Worm (Caenorhabditis elegans) whole organism, L4 larva: Measurements from ENCODE around the gene usp-46.

ENCODE experiments used
- D1046.2 ChIP-seq: fragments of 200-800 bp; sonication (Bioruptor generic); IDR thresholded peaks from 2 replicates; pipeline ENCODE4 v1.3.6; 2022; ENCODE audit warnings: missing genetic modification characterization, missing compliant biosample characterization
- F10B5.3 ChIP-seq: sonication (generic microtip); optimal IDR thresholded peaks from 2 replicates; lab custom pipeline; 2016; ENCODE audit warnings: mild to moderate bottlenecking, missing genetic modification characterization, missing compliant biosample characterization
- F49E8.2 ChIP-seq: sonication (generic microtip); optimal IDR thresholded peaks from 2 replicates; lab custom pipeline; 2016; ENCODE audit warnings: missing compliant biosample characterization, mild to moderate bottlenecking, missing genetic modification characterization, borderline replicate concordance
- Y105C5A.15 ChIP-seq: fragments of 200-800 bp; sonication (Bioruptor generic); IDR thresholded peaks from 2 replicates; pipeline ENCODE4 v1.3.6; 2022; ENCODE audit warnings: missing genetic modification characterization, missing compliant biosample characterization
- aha-1 ChIP-seq: fragments of 150-350 bp; peaks from one replicate; lab custom pipeline; 2014; ENCODE audit warnings: missing biosample characterization, missing genetic modification characterization
- ceh-20 ChIP-seq: fragments of 200-800 bp; sonication (Bioruptor generic); IDR thresholded peaks from 2 replicates; pipeline ENCODE4 v1.3.6; 2022; ENCODE audit warnings: missing genetic modification reagents, missing genetic modification characterization, missing compliant biosample characterization
- ceh-28 ChIP-seq: fragments of 150-350 bp; optimal IDR thresholded peaks from 2 replicates; lab custom pipeline; 2014; ENCODE audit warnings: missing biosample characterization, missing genetic modification reagents, missing genetic modification characterization
- ceh-44 ChIP-seq: fragments of 200-800 bp; sonication (Bioruptor generic); IDR thresholded peaks from 2 replicates; pipeline ENCODE4 v1.3.6; 2022; ENCODE audit warnings: missing genetic modification reagents, missing genetic modification characterization, missing compliant biosample characterization
- ceh-62 ChIP-seq: sonication (generic microtip); optimal IDR thresholded peaks from 2 replicates; lab custom pipeline; 2017; ENCODE audit warnings: missing biosample characterization, missing genetic modification characterization
- ctbp-1 ChIP-seq: fragments of 200-800 bp; sonication (Bioruptor generic); IDR thresholded peaks from 2 replicates; pipeline ENCODE4 v1.3.6; 2022; ENCODE audit warnings: missing genetic modification reagents, missing genetic modification characterization, missing compliant biosample characterization
- daf-16 ChIP-seq, 3 experiments: sonication (generic microtip); optimal IDR thresholded peaks; 2 replicates each; lab custom pipeline; 2016 to 2017; ENCODE audit warnings: missing genetic modification characterization in 3 of 3, missing genetic modification reagents in 3 of 3, mild to moderate bottlenecking in 2 of 3, missing compliant biosample characterization in 2 of 3, missing biosample characterization in 1 of 3, moderate library complexity in 1 of 3
- duxl-1 ChIP-seq: sonication (generic microtip); optimal IDR thresholded peaks from 2 replicates; lab custom pipeline; 2016; ENCODE audit warnings: mild to moderate bottlenecking, missing genetic modification characterization, moderate library complexity, missing compliant biosample characterization; ENCODE audit not compliant: poor library complexity
- dve-1 ChIP-seq: sonication (generic microtip); optimal IDR thresholded peaks from 2 replicates; lab custom pipeline; 2017; ENCODE audit warnings: antibody characterized with exemption, mild to moderate bottlenecking, missing genetic modification characterization, missing compliant biosample characterization; ENCODE audit not compliant: insufficient read depth
- egl-43 ChIP-seq: fragments of 200-800 bp; sonication (Bioruptor generic); IDR thresholded peaks from 2 replicates; pipeline ENCODE4 v1.3.6; 2022; ENCODE audit warnings: missing genetic modification reagents, missing genetic modification characterization, missing compliant biosample characterization
- hmg-1.1 ChIP-seq: fragments of 200-800 bp; sonication (Bioruptor generic); IDR thresholded peaks from 2 replicates; pipeline ENCODE4 v1.3.6; 2022; ENCODE audit warnings: missing genetic modification reagents, missing genetic modification characterization, missing compliant biosample characterization
- jun-1 ChIP-seq: fragments of 150-350 bp; optimal IDR thresholded peaks from 2 replicates; lab custom pipeline; 2014; ENCODE audit warnings: missing biosample characterization, missing genetic modification reagents, missing genetic modification characterization
- lin-1 ChIP-seq: fragments of 200-800 bp; sonication (Bioruptor generic); IDR thresholded peaks from 2 replicates; pipeline ENCODE4 v1.3.6; 2022; ENCODE audit warnings: missing genetic modification reagents, missing genetic modification characterization, missing compliant biosample characterization
- lin-15B ChIP-seq: fragments of 150-350 bp; sonication (generic microtip); optimal IDR thresholded peaks from 3 replicates; lab custom pipeline; 2014; ENCODE audit warnings: missing biosample characterization, missing genetic modification characterization
- lin-38 ChIP-seq: fragments of 200-800 bp; sonication (Bioruptor generic); IDR thresholded peaks from 2 replicates; pipeline ENCODE4 v1.3.6; 2022; ENCODE audit warnings: missing genetic modification reagents, missing genetic modification characterization, missing compliant biosample characterization
- lir-3 ChIP-seq: sonication (generic microtip); optimal IDR thresholded peaks from 2 replicates; lab custom pipeline; 2016; ENCODE audit warnings: mild to moderate bottlenecking, missing genetic modification characterization, missing compliant biosample characterization
- madf-9 ChIP-seq: fragments of 200-800 bp; sonication (Bioruptor generic); conservative IDR thresholded peaks from 2 replicates; pipeline ENCODE4 v1.3.6; 2022; ENCODE audit warnings: missing genetic modification reagents, missing genetic modification characterization, missing compliant biosample characterization
- mdt-29 ChIP-seq: fragments of 200-800 bp; sonication (Bioruptor generic); IDR thresholded peaks from 2 replicates; pipeline ENCODE4 v1.3.6; 2022; ENCODE audit warnings: missing genetic modification reagents, missing genetic modification characterization, missing compliant biosample characterization
- mes-2 ChIP-seq: sonication (generic microtip); optimal IDR thresholded peaks from 2 replicates; lab custom pipeline; 2016; ENCODE audit warnings: missing genotype, mild to moderate bottlenecking, missing genetic modification characterization, missing compliant biosample characterization; ENCODE audit not compliant: poor library complexity, severe bottlenecking
- nhr-10 ChIP-seq: fragments of 150-350 bp; optimal IDR thresholded peaks from 2 replicates; lab custom pipeline; 2014; ENCODE audit warnings: missing biosample characterization, missing genetic modification characterization
- nhr-102 ChIP-seq: sonication (generic microtip); optimal IDR thresholded peaks from 2 replicates; lab custom pipeline; 2016; ENCODE audit warnings: mild to moderate bottlenecking, missing genetic modification characterization, moderate library complexity, missing compliant biosample characterization
- nhr-11 ChIP-seq: fragments of 150-350 bp; optimal IDR thresholded peaks from 2 replicates; lab custom pipeline; 2014; ENCODE audit warnings: missing biosample characterization, missing genetic modification characterization
- nhr-48 ChIP-seq: sonication (generic microtip); optimal IDR thresholded peaks from 2 replicates; lab custom pipeline; 2016; ENCODE audit warnings: mild to moderate bottlenecking, missing genetic modification characterization, missing compliant biosample characterization
- nhr-77 ChIP-seq: fragments of 150-350 bp; optimal IDR thresholded peaks from 2 replicates; lab custom pipeline; 2014; ENCODE audit warnings: missing biosample characterization, missing genetic modification characterization
- php-3 ChIP-seq: fragments of 200-800 bp; sonication (Bioruptor generic); IDR thresholded peaks from 2 replicates; pipeline ENCODE4 v1.3.6; 2022; ENCODE audit warnings: missing genetic modification reagents, missing genetic modification characterization, missing compliant biosample characterization
- pqm-1 ChIP-seq: sonication (generic microtip); optimal IDR thresholded peaks from 2 replicates; lab custom pipeline; 2017; ENCODE audit warnings: missing biosample characterization, missing genetic modification characterization
- rbr-2 ChIP-seq: sonication (generic microtip); optimal IDR thresholded peaks from 2 replicates; lab custom pipeline; 2016; ENCODE audit warnings: missing genotype, missing genetic modification characterization, missing compliant biosample characterization
- set-16 ChIP-seq: fragments of 200-800 bp; sonication (Bioruptor generic); IDR thresholded peaks from 2 replicates; pipeline ENCODE4 v1.3.6; 2022; ENCODE audit warnings: missing genetic modification reagents, missing genetic modification characterization, missing compliant biosample characterization
- skn-1 ChIP-seq: fragments of 150-350 bp; optimal IDR thresholded peaks from 2 replicates; lab custom pipeline; 2014; ENCODE audit warnings: missing biosample characterization, missing genetic modification characterization
- snpc-4 ChIP-seq: fragments of 150-350 bp; optimal IDR thresholded peaks from 2 replicates; lab custom pipeline; 2014; ENCODE audit warnings: missing biosample characterization, missing genetic modification characterization
- spr-1 ChIP-seq: sonication (generic microtip); optimal IDR thresholded peaks from 2 replicates; lab custom pipeline; 2016; ENCODE audit warnings: mild to moderate bottlenecking, missing genetic modification characterization, missing compliant biosample characterization
- tag-97 ChIP-seq: fragments of 200-800 bp; sonication (Bioruptor generic); IDR thresholded peaks from 2 replicates; pipeline ENCODE4 v1.3.6; 2022; ENCODE audit warnings: missing genetic modification characterization, missing compliant biosample characterization
- unc-130 ChIP-seq: sonication (generic microtip); optimal IDR thresholded peaks from 2 replicates; lab custom pipeline; 2016; ENCODE audit warnings: missing genetic modification reagents, missing genetic modification characterization, missing compliant biosample characterization
- unc-62 ChIP-seq, 3 experiments: fragments of 150-350 bp in 1 of 3; sonication (generic microtip); optimal IDR thresholded peaks in 2 of 3; peaks in 1 of 3; 1 replicate in 1 of 3; 2 replicates in 2 of 3; lab custom pipeline; 2014 to 2017; ENCODE audit warnings: missing biosample characterization in 3 of 3, missing genetic modification characterization in 3 of 3, missing genetic modification reagents in 3 of 3, missing genotype in 1 of 3

usp-46 gene

DNA sequence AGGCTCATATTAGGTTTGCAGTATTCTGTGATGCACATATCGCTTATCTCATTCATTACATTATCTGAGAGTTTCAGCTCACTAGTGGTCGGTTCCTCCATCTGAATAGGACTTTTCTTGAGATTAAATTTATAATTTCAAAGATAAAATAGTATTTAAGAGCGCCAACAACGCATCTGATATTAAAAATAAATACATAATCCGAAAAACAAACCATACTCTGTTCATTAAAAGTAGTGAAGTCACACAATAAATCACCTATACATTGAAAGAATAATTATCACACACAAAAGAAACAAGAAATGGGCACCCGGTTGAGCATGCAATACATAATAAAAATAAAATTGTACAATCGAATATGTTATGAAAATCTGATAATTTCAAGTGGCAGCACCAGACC, 19.0 kb upstream of the usp-46 start, which contains the start of gene vps-53:
TSS of gene vps-53 (minus strand) at position 101 of the 400 bp plus-strand sequence.
- TF ChIP-seq daf-16 (GFP tag; optimal IDR thresholded peaks at IDR 0.05; lab: Kevin White, UChicago) (no peak), daf-16 (tag; optimal IDR thresholded peaks at IDR 0.05; lab: Kevin White, UChicago) (no peak), spr-1 (no peak), F49E8.2 (tag; lab: Kevin White, UChicago) (no peak), egl-43 (GFP tag; lab: Robert Waterston, UW) (no peak)
- TF ChIP-seq, all 104 proteins: peak for 0

DNA sequence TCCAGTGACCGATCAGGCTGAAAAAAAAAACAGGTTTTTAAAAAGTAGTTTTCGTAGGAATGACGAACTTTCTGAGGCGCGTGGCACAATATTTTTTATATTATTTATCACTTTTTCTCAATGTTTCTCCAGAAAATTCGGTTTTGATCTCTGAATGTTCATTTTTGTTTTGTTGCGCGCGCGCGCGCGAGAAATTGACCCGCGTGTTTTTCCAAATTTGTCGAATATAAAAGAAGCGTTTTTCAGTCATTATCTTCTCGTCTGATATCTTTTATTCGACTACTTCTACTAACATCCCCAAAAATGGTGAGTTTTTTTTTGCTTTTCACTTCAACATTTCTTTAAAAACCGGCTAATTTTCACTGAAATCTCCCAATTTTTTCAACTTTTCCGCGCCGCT, 17.6 kb upstream of the usp-46 start, which contains the start of gene rmd-1:
TSS of gene rmd-1 (plus strand) at position 247 of the 400 bp plus-strand sequence.
- TF ChIP-seq snpc-4 (tag; lab: Kevin White, UChicago) (no peak), dve-1 (tag; lab: Kevin White, UChicago) (no peak), lin-38 (GFP tag; lab: Robert Waterston, UW) (peak; percentile 51)

DNA sequence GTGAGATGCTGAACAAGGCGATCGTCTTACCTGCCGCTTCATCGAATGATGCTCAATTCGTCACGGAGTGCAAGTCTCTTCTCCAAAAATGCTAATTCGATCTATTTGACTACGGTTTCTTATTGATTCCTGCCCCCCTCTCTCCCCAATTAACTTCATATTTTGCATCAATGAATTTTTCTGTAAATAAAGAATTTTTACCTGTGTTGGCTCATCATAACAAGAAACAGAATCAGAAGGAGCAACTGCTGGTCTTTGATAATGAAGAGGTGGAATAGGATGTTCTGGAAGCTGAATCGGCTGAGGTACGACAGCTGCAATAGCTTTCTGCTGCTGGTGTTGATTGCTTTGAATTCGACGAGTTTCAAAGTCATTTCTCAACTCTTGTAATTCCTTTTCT, 16.2 kb upstream of the usp-46 start:
- TF ChIP-seq aha-1 (tag; lab: Kevin White, UChicago) (peak; percentile 22), lin-15B (no peak), ctbp-1 (GFP tag; lab: Robert Waterston, UW) (no peak)
- TF ChIP-seq, all 104 proteins: peak for 1

DNA sequence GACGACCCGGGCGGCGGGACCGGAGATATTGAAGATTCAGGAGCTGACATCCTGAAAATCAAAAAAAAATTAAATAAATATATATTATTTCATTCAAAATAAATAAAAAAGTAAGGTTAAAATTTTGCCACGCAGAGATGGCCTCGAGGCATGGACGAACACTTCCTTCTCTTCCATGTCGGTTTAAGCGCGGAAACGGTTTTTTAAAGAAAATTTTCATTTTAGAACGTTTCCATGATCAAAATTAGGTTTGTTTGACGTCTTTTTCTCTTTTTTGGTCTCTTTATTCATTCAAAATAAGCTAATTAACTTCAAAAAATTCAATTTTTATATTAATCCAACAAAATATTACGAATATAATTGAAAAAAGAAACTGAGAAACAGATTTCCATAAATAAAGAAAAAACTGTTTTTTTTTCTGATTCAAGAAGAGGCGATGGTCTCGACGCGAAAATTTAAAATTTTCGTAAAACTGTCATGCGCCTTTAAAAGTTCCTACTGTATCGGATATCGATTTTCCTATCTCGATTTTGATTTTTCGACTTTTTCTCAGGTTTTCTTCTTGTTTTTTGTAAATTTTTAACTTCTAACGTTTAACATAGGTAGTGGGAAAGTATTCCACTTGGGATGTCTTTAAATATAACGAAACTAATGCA, 14.2 kb upstream of the usp-46 start, which contains the start of gene gcc-2:
TSS of gene gcc-2 (minus strand) at position 51 of the 656 bp plus-strand sequence.
- TF ChIP-seq nhr-102 (tag; lab: Kevin White, UChicago) = no peak
- peak; percentile 13 for TF ChIP-seq aha-1 (tag; lab: Kevin White, UChicago)
- TF ChIP-seq F49E8.2 (tag; lab: Kevin White, UChicago) = no peak
- no peak for TF ChIP-seq nhr-10 (tag; lab: Kevin White, UChicago)
- TF ChIP-seq lin-1 = no peak
- TF ChIP-seq mes-2 = peak; percentile 9

DNA sequence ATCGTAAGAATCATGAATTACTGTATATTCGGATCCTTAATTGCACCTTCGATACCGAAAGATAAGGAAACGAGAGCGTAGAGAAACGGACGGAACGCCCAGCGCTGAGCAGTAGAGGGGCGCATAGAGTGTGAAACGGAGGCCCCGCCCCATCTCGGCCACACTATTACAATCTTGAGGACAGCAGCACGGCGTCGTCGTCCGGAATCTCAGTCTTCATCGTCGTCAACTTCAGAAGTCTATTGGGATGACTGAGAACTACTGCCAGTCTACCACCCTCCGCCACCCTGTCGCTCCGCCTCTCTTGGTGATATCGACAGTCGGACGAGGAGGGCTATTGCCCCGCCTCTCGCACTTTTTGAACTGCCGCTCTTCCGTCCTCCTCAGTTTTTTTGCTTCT, 11.7 kb upstream of the usp-46 start:
- TF ChIP-seq set-16 = peak; percentile 62; the same call in 1 of the 2 replicates
- TF ChIP-seq ctbp-1 (GFP tag; lab: Robert Waterston, UW) = 0 out of 2 replicates have a peak, but pooled peaks have one; percentile 7
- TF ChIP-seq hmg-1.1 (GFP tag; lab: Robert Waterston, UW) = 0 out of 2 replicates have a peak, but pooled peaks have one; percentile 18
- TF ChIP-seq unc-62 (GFP tag; optimal IDR thresholded peaks at IDR 0.05 in 1 of 2; lab: Kevin White, UChicago) = peak in 1 of 2 experiments; percentile 68
- no peak for TF ChIP-seq unc-62 (tag; optimal IDR thresholded peaks at IDR 0.05; lab: Kevin White, UChicago)
- TF ChIP-seq D1046.2 (GFP tag; lab: Robert Waterston, UW) = no peak
- no peak for TF ChIP-seq lir-3 (tag; lab: Kevin White, UChicago)
- peak; percentile 15; the same call in 1 of the 2 replicates for TF ChIP-seq mdt-29 (GFP tag; lab: Robert Waterston, UW)
- TF ChIP-seq egl-43 (GFP tag; lab: Robert Waterston, UW) = peak; percentile 53

DNA sequence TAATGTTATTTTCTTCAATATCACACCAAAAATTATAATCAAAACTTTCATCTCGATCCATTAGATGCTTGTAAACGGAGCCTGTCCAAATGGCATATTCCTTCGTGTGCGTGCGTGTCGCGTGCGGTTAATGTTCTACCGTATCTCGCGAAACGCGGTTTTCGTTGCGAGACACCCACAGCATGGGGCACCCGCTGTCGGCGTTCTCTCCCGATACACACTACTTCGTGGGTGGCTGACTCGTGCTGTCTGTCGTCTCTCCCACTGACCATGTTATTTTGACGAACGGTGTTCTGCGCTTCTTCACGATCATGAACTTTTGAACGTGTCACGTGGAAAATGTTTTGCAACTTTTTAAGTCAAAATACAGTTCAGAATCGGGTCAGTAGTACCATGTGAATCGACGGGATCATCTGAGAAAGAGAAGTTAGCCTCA, 10.9 kb upstream of the usp-46 start:
- TF ChIP-seq skn-1 (peak; percentile 71), unc-130 (GFP tag; lab: Kevin White, UChicago) (peak; percentile 1), ceh-44 (GFP tag; lab: Robert Waterston, UW) (peak; percentile 77; the same call in 1 of the 2 replicates), nhr-11 (tag; lab: Kevin White, UChicago) (peak; percentile 99), ceh-20 (peak; percentile 98), rbr-2 (tag; lab: Kevin White, UChicago) (peak; percentile 98), nhr-77 (tag; lab: Kevin White, UChicago) (peak; percentile 97), php-3 (GFP tag; lab: Robert Waterston, UW) (peak; percentile 96), madf-9 (GFP tag; lab: Robert Waterston, UW) (peak; percentile 92), tag-97 (GFP tag; lab: Robert Waterston, UW) (0 out of 2 replicates have a peak, but pooled peaks have one; percentile 66), jun-1 (tag; lab: Kevin White, UChicago) (peak; percentile 95), ceh-62 (tag; lab: Kevin White, UChicago) (no peak), ceh-28 (no peak), aha-1 (tag; lab: Kevin White, UChicago) (peak; percentile 100), Y105C5A.15 (peak; percentile 96), nhr-48 (peak; percentile 96), pqm-1 (tag; lab: Kevin White, UChicago) (peak; percentile 33), snpc-4 (tag; lab: Kevin White, UChicago) (peak; percentile 35), duxl-1 (tag; lab: Kevin White, UChicago) (peak; percentile 96), F10B5.3 (tag; lab: Kevin White, UChicago) (peak; percentile 91), daf-16 (GFP tag; optimal IDR thresholded peaks at IDR 0.05; lab: Kevin White, UChicago) (peak; percentile 77 to 92), daf-16 (tag; optimal IDR thresholded peaks at IDR 0.05; lab: Kevin White, UChicago) (peak; percentile 91)
